Worm (Caenorhabditis elegans) whole organism, L1 larva: ENCODE data around the gene F14H3.12.

Experiments
- C04F5.9 ChIP-seq: sonication (generic microtip); optimal IDR thresholded peaks from 2 replicates; lab custom pipeline; 2016; ENCODE audit warnings: missing genetic modification characterization, missing compliant biosample characterization
- C34B4.2 ChIP-seq: sonication (generic microtip); optimal IDR thresholded peaks from 2 replicates; lab custom pipeline; 2017; ENCODE audit warnings: mild to moderate bottlenecking, missing genetic modification characterization, missing compliant biosample characterization
- aha-1 ChIP-seq: fragments of 150-350 bp; optimal IDR thresholded peaks from 2 replicates; lab custom pipeline; 2014; ENCODE audit warnings: missing biosample characterization, missing genetic modification characterization
- aly-2 ChIP-seq: fragments of 150-350 bp; optimal IDR thresholded peaks from 2 replicates; lab custom pipeline; 2014; ENCODE audit warnings: missing biosample characterization, missing genetic modification characterization
- blmp-1 ChIP-seq: fragments of 150-350 bp; optimal IDR thresholded peaks from 2 replicates; lab custom pipeline; 2014; ENCODE audit warnings: missing biosample characterization, missing genetic modification characterization
- ceh-63 ChIP-seq: fragments of 200-800 bp; sonication (Bioruptor generic); optimal IDR thresholded peaks from 2 replicates; lab custom pipeline; 2018; ENCODE audit warnings: mild to moderate bottlenecking, missing genetic modification characterization, missing compliant biosample characterization
- ceh-82 ChIP-seq, 3 experiments: fragments of 150-350 bp in 1 of 3; sonication (generic microtip) in 2 of 3; optimal IDR thresholded peaks; 2 replicates each; lab custom pipeline; 2014 to 2017; ENCODE audit warnings: missing biosample characterization in 3 of 3, missing genetic modification characterization in 3 of 3
- ceh-88 ChIP-seq: fragments of 200-800 bp; sonication (Bioruptor generic); IDR thresholded peaks from 2 replicates; pipeline ENCODE4 v1.3.6; 2022; ENCODE audit warnings: missing genetic modification characterization, missing compliant biosample characterization
- ceh-90 ChIP-seq: sonication (generic microtip); optimal IDR thresholded peaks from 2 replicates; lab custom pipeline; 2016; ENCODE audit warnings: missing genetic modification characterization, missing compliant biosample characterization
- ces-1 ChIP-seq: fragments of 150-350 bp; optimal IDR thresholded peaks from 2 replicates; lab custom pipeline; 2014; ENCODE audit warnings: missing biosample characterization, missing genetic modification reagents, missing genetic modification characterization
- efl-1 ChIP-seq, 4 experiments: fragments of 150-350 bp; optimal IDR thresholded peaks in 3 of 4; peaks in 1 of 4; 1 replicate in 1 of 4; 2 replicates in 3 of 4; lab custom pipeline; 2014; ENCODE audit warnings: missing biosample characterization in 2 of 4, missing genetic modification characterization in 2 of 4, missing genetic modification reagents in 2 of 4
- efl-3 ChIP-seq: fragments of 200-800 bp; sonication (Bioruptor generic); optimal IDR thresholded peaks from 2 replicates; lab custom pipeline; 2018; ENCODE audit warnings: mild to moderate bottlenecking, missing genetic modification characterization, missing compliant biosample characterization
- elt-2 ChIP-seq: sonication (generic microtip); optimal IDR thresholded peaks from 2 replicates; lab custom pipeline; 2016; ENCODE audit warnings: missing genetic modification characterization, mild to moderate bottlenecking, inconsistent platforms, missing compliant biosample characterization, missing genetic modification reagents
- grh-1 ChIP-seq: fragments of 200-800 bp; sonication (Bioruptor generic); IDR thresholded peaks from 2 replicates; pipeline ENCODE4 v1.3.6; 2022; ENCODE audit warnings: missing genetic modification reagents, missing genetic modification characterization, missing compliant biosample characterization
- hpl-2 ChIP-seq: fragments of 150-350 bp; optimal IDR thresholded peaks from 2 replicates; lab custom pipeline; 2014; ENCODE audit warnings: missing biosample characterization, missing genetic modification reagents, missing genetic modification characterization
- isw-1 ChIP-seq: fragments of 200-800 bp; sonication (Bioruptor generic); IDR thresholded peaks from 2 replicates; pipeline ENCODE4 v1.3.6; 2022; ENCODE audit warnings: missing genetic modification characterization, missing compliant biosample characterization
- lin-13 ChIP-seq: fragments of 150-350 bp; optimal IDR thresholded peaks from 2 replicates; lab custom pipeline; 2014; ENCODE audit warnings: missing biosample characterization, missing genetic modification reagents, missing genetic modification characterization
- lin-15B ChIP-seq: fragments of 150-350 bp; sonication (generic microtip); optimal IDR thresholded peaks from 3 replicates; lab custom pipeline; 2014; ENCODE audit warnings: missing biosample characterization, missing genetic modification characterization
- lin-35 ChIP-seq, 2 experiments: fragments of 150-350 bp; optimal IDR thresholded peaks; 2 replicates each; lab custom pipeline; 2014; ENCODE audit warnings: missing biosample characterization in 2 of 2, missing genetic modification characterization in 2 of 2, missing genetic modification reagents in 2 of 2
- mab-9 ChIP-seq: fragments of 200-800 bp; sonication (Bioruptor generic); IDR thresholded peaks from 2 replicates; pipeline ENCODE4 v1.3.6; 2022; ENCODE audit warnings: missing genetic modification reagents, missing genetic modification characterization, missing compliant biosample characterization
- mdl-1 ChIP-seq, 2 experiments: fragments of 150-350 bp; optimal IDR thresholded peaks; 2 replicates each; lab custom pipeline; 2014 to 2017; ENCODE audit warnings: missing biosample characterization in 2 of 2, missing genetic modification characterization in 2 of 2, inconsistent platforms in 1 of 2
- mep-1 ChIP-seq: fragments of 150-350 bp; optimal IDR thresholded peaks from 2 replicates; lab custom pipeline; 2014; ENCODE audit warnings: missing biosample characterization, missing genetic modification characterization
- nhr-11 ChIP-seq: fragments of 150-350 bp; optimal IDR thresholded peaks from 2 replicates; lab custom pipeline; 2014; ENCODE audit warnings: missing biosample characterization, missing genetic modification characterization
- nhr-90 ChIP-seq: sonication (generic microtip); optimal IDR thresholded peaks from 2 replicates; lab custom pipeline; 2016; ENCODE audit warnings: mild to moderate bottlenecking, missing genetic modification characterization, missing compliant biosample characterization; ENCODE audit not compliant: poor library complexity
- rnt-1 ChIP-seq: sonication (generic microtip); optimal IDR thresholded peaks from 2 replicates; lab custom pipeline; 2016; ENCODE audit warnings: mild to moderate bottlenecking, missing genetic modification characterization, moderate library complexity, missing compliant biosample characterization
- swsn-7 ChIP-seq: sonication (generic microtip); optimal IDR thresholded peaks from 2 replicates; lab custom pipeline; 2016; ENCODE audit warnings: missing genetic modification characterization, missing compliant biosample characterization
- tbx-2 ChIP-seq: sonication (generic microtip); optimal IDR thresholded peaks from 2 replicates; lab custom pipeline; 2016; ENCODE audit warnings: missing genetic modification characterization, missing compliant biosample characterization
- unc-62 ChIP-seq: fragments of 150-350 bp; optimal IDR thresholded peaks from 2 replicates; lab custom pipeline; 2014; ENCODE audit warnings: missing biosample characterization, missing genetic modification reagents, missing genetic modification characterization
- unc-86 ChIP-seq: sonication (generic microtip); optimal IDR thresholded peaks from 2 replicates; lab custom pipeline; 2016; ENCODE audit warnings: missing genetic modification characterization, missing compliant biosample characterization
- vab-15 ChIP-seq: sonication (generic microtip); optimal IDR thresholded peaks from 2 replicates; lab custom pipeline; 2017; ENCODE audit warnings: missing genotype, mild to moderate bottlenecking, missing genetic modification characterization, missing compliant biosample characterization
- zag-1 ChIP-seq: fragments of 150-350 bp; optimal IDR thresholded peaks from 2 replicates; lab custom pipeline; 2014; ENCODE audit warnings: missing biosample characterization, missing genetic modification characterization
- zip-4 ChIP-seq: fragments of 200-800 bp; sonication (Bioruptor generic); optimal IDR thresholded peaks from 2 replicates; lab custom pipeline; 2018; ENCODE audit warnings: mild to moderate bottlenecking, missing genetic modification characterization, moderate library complexity, missing compliant biosample characterization
- ztf-4 ChIP-seq: fragments of 150-350 bp; optimal IDR thresholded peaks from 2 replicates; lab custom pipeline; 2014; ENCODE audit warnings: missing biosample characterization, missing genetic modification characterization

Gene F14H3.12

DNA sequence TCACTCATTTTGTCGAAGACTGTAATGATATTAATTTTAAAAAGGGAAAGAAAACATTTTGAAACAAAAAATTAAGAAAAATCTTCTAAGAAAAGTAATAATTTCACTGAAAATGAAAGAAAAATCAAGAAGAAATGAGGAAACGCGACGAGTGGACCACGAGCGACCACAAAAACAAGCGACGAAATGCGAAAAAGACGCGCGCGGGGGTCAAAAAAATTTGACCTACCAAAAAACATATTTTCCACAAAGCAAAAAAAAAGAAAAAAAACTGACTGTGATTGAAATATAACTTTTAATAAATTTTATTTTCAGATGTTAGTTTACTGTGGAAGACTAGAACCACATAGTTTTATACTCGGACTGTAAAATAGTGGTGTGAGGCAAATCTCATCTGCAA lies 16.3 kb downstream of the F14H3.12 start, which contains the start of gene F14H3.6:
Gene F14H3.6 (minus strand): TSS at position 22 of the 400 bp plus-strand sequence.
- no peak for TF ChIP-seq swsn-7 (tag; lab: Kevin White, UChicago)
- TF ChIP-seq ceh-90 (tag; lab: Kevin White, UChicago): no peak
- TF ChIP-seq nhr-90: no peak
- no peak for TF ChIP-seq unc-62 (GFP tag; lab: Kevin White, UChicago)
- no peak for TF ChIP-seq zag-1 (tag; lab: Kevin White, UChicago)
- TF ChIP-seq mep-1: no peak
- no peak for TF ChIP-seq grh-1 (GFP tag; lab: Robert Waterston, UW)
- no peak for TF ChIP-seq tbx-2 (tag; lab: Kevin White, UChicago)
- no peak for TF ChIP-seq ztf-4 (tag; lab: Kevin White, UChicago)
- TF ChIP-seq lin-15B (tag; lab: Kevin White, UChicago): no peak
- TF ChIP-seq unc-86 (tag; lab: Kevin White, UChicago): no peak
- TF ChIP-seq, all 84 proteins: peak for 0

- TF ChIP-seq efl-3 (GFP tag; lab: Kevin White, UChicago) (no peak), efl-1 (optimal IDR thresholded peaks at IDR 0.05; lab: Kevin White, UChicago) (no peak), efl-1 (GFP tag; optimal IDR thresholded peaks at IDR 0.05 in 1 of 2; lab: Kevin White, UChicago) (peak in 1 of 2 experiments; percentile 12)
Measured at ce11 chrV:16057010-16057463, 18.1 kb downstream of the F14H3.12 start, which contains the start of gene F14H3.5. Gene F14H3.5, minus strand, starts transcription at chrV:16057060.

DNA sequence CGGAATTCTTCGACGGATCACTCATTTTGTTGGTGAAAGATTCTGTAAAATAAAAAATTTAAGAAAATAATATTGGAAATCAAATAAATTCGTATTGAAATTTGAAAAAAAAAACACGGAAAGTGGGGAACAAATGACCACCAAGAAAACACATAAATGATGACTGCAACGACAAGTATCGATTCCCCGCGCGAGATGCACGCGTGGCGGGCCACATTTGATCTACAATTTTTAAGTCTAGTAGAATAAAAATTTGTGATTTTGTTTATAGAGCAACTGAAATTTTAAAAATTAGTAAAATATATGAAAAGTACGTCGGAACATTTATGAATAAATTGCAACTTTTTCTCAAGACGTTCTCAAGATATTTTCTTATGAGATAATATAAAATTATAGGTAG lies 20.1 kb downstream of the F14H3.12 start, which contains the start of gene F14H3.4:
Gene F14H3.4 (minus strand): TSS at position 42 of the 400 bp plus-strand sequence.
- TF ChIP-seq ces-1 (no peak), mep-1 (no peak), rnt-1 (tag; lab: Kevin White, UChicago) (no peak), lin-13 (no peak), aha-1 (tag; lab: Kevin White, UChicago) (no peak), nhr-11 (tag; lab: Kevin White, UChicago) (no peak)

ce11 chrV:16053373-16053772 lies 21.8 kb downstream of the F14H3.12 start, which contains the start of gene F14H3.3:
Gene F14H3.3, minus strand, starts transcription at chrV:16053473.
- TF ChIP-seq lin-13 (no peak), swsn-7 (tag; lab: Kevin White, UChicago) (no peak), blmp-1 (tag; lab: Kevin White, UChicago) (no peak), C34B4.2 (tag; lab: Kevin White, UChicago) (no peak), mdl-1 (tag; optimal IDR thresholded peaks at IDR 0.05; lab: Kevin White, UChicago) (no peak), zip-4 (no peak), isw-1 (GFP tag; lab: Robert Waterston, UW) (no peak), efl-3 (GFP tag; lab: Kevin White, UChicago) (no peak), ceh-88 (no peak)

DNA sequence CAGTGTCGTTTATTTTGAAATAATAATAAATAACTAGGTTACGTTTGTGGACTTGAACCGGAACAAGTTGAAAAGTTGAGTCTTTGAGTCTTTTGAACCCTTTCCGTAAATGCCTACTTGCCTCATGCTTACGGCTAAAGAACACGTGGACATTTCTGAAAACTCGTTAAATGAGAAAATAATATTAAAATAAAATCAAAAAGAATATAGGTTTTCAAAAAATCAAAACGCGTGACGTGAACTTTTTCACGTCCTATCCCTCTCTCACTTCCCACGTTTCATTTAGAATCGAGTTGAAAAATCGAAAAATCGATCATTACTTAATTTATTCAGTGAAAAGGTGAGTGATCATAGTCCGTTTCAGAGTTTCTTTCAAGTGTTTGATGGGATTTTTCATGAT lies 25.9 kb downstream of the F14H3.12 start, which contains the start of gene best-12:
Gene best-12 (plus strand): TSS at position 301 of the 400 bp plus-strand sequence.
- TF ChIP-seq ceh-63 (GFP tag; lab: Kevin White, UChicago): no peak
- no peak for TF ChIP-seq lin-13
- no peak for TF ChIP-seq mab-9 (GFP tag; lab: Robert Waterston, UW)

DNA sequence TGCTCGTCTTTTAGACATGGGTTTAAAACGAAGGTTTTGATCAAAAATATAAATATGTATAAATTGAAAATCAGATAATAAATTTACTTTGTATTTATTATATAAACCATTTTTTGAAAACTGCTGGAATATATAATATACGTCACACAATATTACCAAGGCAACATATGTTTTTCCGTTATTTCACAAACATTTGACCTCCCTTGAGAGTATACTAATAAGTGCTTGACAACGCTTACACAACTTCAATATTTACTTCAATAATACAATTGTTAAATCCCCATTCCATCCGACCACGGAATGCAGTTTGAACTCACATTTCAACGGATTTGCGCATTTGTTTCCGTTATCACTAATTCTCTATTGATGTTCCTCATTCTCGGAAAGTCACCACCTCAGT lies 27.6 kb downstream of the F14H3.12 start, which contains the start of gene str-198:
Gene str-198 (plus strand): TSS at position 301 of the 400 bp plus-strand sequence.
- TF ChIP-seq hpl-2 (GFP tag; lab: Kevin White, UChicago) (no peak), elt-2 (tag; lab: Kevin White, UChicago) (no peak), rnt-1 (tag; lab: Kevin White, UChicago) (no peak), isw-1 (GFP tag; lab: Robert Waterston, UW) (no peak), aly-2 (tag; lab: Kevin White, UChicago) (no peak), vab-15 (tag; lab: Kevin White, UChicago) (no peak), C04F5.9 (tag; lab: Kevin White, UChicago) (no peak), ceh-82 (tag; optimal IDR thresholded peaks at IDR 0.05; lab: Kevin White, UChicago) (no peak), lin-35 (GFP tag; optimal IDR thresholded peaks at IDR 0.05; lab: Kevin White, UChicago) (no peak)
